Fruit fly (Drosophila melanogaster): ENCODE measurements around the gene CG1640.

Gene CG1640

DNA sequence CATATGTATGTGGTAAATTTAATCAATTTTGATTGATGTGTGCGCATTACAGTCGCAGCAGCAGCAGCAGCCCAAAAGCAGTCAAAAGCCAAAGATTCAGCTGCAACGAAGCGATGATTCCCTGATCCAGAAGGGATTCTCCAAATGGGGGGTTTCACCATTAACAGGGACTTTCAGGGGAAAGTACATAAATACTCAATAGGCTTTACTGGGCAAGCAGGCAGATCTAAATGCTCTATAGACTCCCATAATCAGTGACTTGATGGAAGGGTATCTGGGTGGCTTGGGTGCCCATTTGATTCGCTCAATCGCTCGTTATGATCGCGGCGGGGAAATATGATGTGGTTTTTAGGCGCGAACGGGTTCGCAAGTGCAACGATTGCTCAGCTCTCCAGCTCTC lies 45.1 kb upstream of the CG1640 start (continued):
- TF ChIP-seq CG1621 (tag; optimal IDR thresholded peaks at IDR 0.05) (no peak), CG10669 (GFP tag; optimal IDR thresholded peaks at IDR 0.05) (no peak), acj6 (GFP tag; optimal IDR thresholded peaks at IDR 0.05) (no peak), dsx (GFP tag; optimal IDR thresholded peaks at IDR 0.05; ENCODE audit: poor library complexity, severe bottlenecking) (no peak), cyc (GFP tag; optimal IDR thresholded peaks at IDR 0.05) (peak; percentile 29), svp (GFP tag) (peak; percentile 80), Gug (GFP tag; IDR thresholded peaks at IDR 0.05) (no peak), CG6276 (GFP tag; optimal IDR thresholded peaks at IDR 0.05) (peak; percentile 47), Ets96B (tag; optimal IDR thresholded peaks at IDR 0.05) (no peak), Sox15 (GFP tag; optimal IDR thresholded peaks at IDR 0.05) (peak; percentile 2), topi (GFP tag; optimal IDR thresholded peaks at IDR 0.05) (peak; percentile 6), dac (GFP tag; optimal IDR thresholded peaks at IDR 0.05) (no peak), CG3919 (GFP tag; optimal IDR thresholded peaks at IDR 0.05) (no peak), Ets21C (GFP tag; optimal IDR thresholded peaks at IDR 0.05) (no peak)

DNA sequence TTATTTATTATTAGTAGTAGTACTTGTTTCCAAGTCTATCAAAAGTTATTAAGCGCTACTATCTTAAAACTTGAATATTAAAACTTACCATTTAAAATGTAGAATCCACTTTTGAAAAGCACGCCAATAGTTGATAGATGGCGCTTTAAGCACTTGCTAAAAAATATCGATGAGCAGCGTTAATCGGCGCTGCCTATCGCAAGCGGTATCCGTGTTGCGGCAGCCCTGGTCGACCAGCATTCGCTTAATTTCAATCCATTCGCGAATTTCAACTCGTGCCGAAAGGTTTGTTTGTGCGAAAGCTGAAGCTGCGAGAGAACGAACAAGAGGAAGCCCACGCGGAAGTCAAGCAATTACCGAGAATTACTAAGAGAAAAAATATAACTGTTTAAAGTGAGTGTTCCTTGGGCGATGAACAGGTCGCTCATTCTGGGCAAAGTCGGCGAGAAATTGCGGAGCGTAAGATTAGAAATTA lies 40.8 kb upstream of the CG1640 start, which contains the start of gene Prx2:
Gene Prx2 (plus strand): TSS at position 253 of the 475 bp plus-strand sequence.
- TF ChIP-seq CG6854 (GFP tag; optimal IDR thresholded peaks at IDR 0.05), result peak; percentile 72
- TF ChIP-seq vri (GFP tag; optimal IDR thresholded peaks at IDR 0.05), result peak; percentile 64
- no peak for TF ChIP-seq spab (GFP tag; optimal IDR thresholded peaks at IDR 0.05)
- TF ChIP-seq svp (GFP tag), result peak; percentile 22
- no peak for TF ChIP-seq CG34406 (GFP tag; optimal IDR thresholded peaks at IDR 0.05)
- TF ChIP-seq CG32006 (GFP tag; optimal IDR thresholded peaks at IDR 0.05), result no peak
- peak; percentile 9 for TF ChIP-seq CG7368 (GFP tag; optimal IDR thresholded peaks at IDR 0.05)
- TF ChIP-seq CG8319 (GFP tag; optimal IDR thresholded peaks at IDR 0.05), result no peak
- TF ChIP-seq net (GFP tag; optimal IDR thresholded peaks at IDR 0.05), result peak; percentile 60
- peak; percentile 39 for TF ChIP-seq CG3919 (GFP tag; optimal IDR thresholded peaks at IDR 0.05)
- TF ChIP-seq acj6 (GFP tag; optimal IDR thresholded peaks at IDR 0.05), result no peak
- peak; percentile 0 to 49 for TF ChIP-seq ss (GFP tag; optimal IDR thresholded peaks at IDR 0.05)
- 0 out of 3 replicates have a peak, but pooled peaks have one; percentile 24 for TF ChIP-seq eg (GFP tag; IDR thresholded peaks at IDR 0.05)
- TF ChIP-seq CG9139 (GFP tag; optimal IDR thresholded peaks at IDR 0.05), result peak; percentile 46
- no peak for TF ChIP-seq salr (GFP tag; optimal IDR thresholded peaks at IDR 0.05)
- no peak for TF ChIP-seq CG8632 (GFP tag; optimal IDR thresholded peaks at IDR 0.05)
- TF ChIP-seq achi (GFP tag; optimal IDR thresholded peaks at IDR 0.05), result peak; percentile 26
- no peak for TF ChIP-seq CG3032 (tag; optimal IDR thresholded peaks at IDR 0.05)
- TF ChIP-seq fd85E (GFP tag; optimal IDR thresholded peaks at IDR 0.05), result no peak
- no peak for TF ChIP-seq CG4318 (GFP tag; optimal IDR thresholded peaks at IDR 0.05)
- TF ChIP-seq CG6808 (GFP tag; optimal IDR thresholded peaks at IDR 0.05), result peak; percentile 18
- TF ChIP-seq Hr39 (GFP tag; optimal IDR thresholded peaks at IDR 0.05), result no peak
- no peak for TF ChIP-seq Lpt (GFP tag; optimal IDR thresholded peaks at IDR 0.05)
- TF ChIP-seq Ets21C (GFP tag; optimal IDR thresholded peaks at IDR 0.05), result no peak
- TF ChIP-seq cyc (GFP tag; optimal IDR thresholded peaks at IDR 0.05), result peak; percentile 26
- TF ChIP-seq Ets96B (tag; optimal IDR thresholded peaks at IDR 0.05), result no peak
- no peak for TF ChIP-seq fkh (GFP tag; optimal IDR thresholded peaks at IDR 0.05)
- peak; percentile 6 for TF ChIP-seq Smox (GFP tag; optimal IDR thresholded peaks at IDR 0.05)
- peak; percentile 15; the same call in 1 of the 2 replicates for TF ChIP-seq CG11294 (GFP tag; IDR thresholded peaks at IDR 0.05)
- TF ChIP-seq CG6163 (GFP tag; IDR thresholded peaks at IDR 0.05), result peak; percentile 44; the same call in 2 of the 3 replicates
- TF ChIP-seq CG8119 (GFP tag; IDR thresholded peaks at IDR 0.05), result no peak
- TF ChIP-seq CG16779 (tag; optimal IDR thresholded peaks at IDR 0.05), result peak; percentile 44
- TF ChIP-seq CG31627 (GFP tag; optimal IDR thresholded peaks at IDR 0.05), result peak; percentile 23
- peak; percentile 4 for TF ChIP-seq lz (GFP tag; optimal IDR thresholded peaks at IDR 0.05)
- TF ChIP-seq Eip75B (GFP tag; optimal IDR thresholded peaks at IDR 0.05), result peak; percentile 4
- TF ChIP-seq Sox14 (GFP tag; optimal IDR thresholded peaks at IDR 0.05), result no peak
- TF ChIP-seq Gug (GFP tag; IDR thresholded peaks at IDR 0.05), result 0 out of 2 replicates have a peak, but pooled peaks have one; percentile 9
- TF ChIP-seq Hr4 (GFP tag; optimal IDR thresholded peaks at IDR 0.05), result no peak
- TF ChIP-seq Eip78C (GFP tag), result peak; percentile 22
- TF ChIP-seq CG10631 (GFP tag; optimal IDR thresholded peaks at IDR 0.05), result no peak
- no peak for TF ChIP-seq CG10669 (GFP tag; optimal IDR thresholded peaks at IDR 0.05)
- TF ChIP-seq CG6792 (GFP tag; optimal IDR thresholded peaks at IDR 0.05), result no peak
- TF ChIP-seq pdm3 (GFP tag; optimal IDR thresholded peaks at IDR 0.05), result no peak
- no peak for TF ChIP-seq Sox15 (GFP tag; optimal IDR thresholded peaks at IDR 0.05)
